Worm (Caenorhabditis elegans) whole organism, late embryonic: ENCODE results near the gene M05D6.8.

ENCODE experiments used
- C08G9.2 ChIP-seq: sonication (generic microtip); optimal IDR thresholded peaks from 2 replicates; lab custom pipeline; 2016; ENCODE audit warnings: mild to moderate bottlenecking, missing genetic modification characterization, moderate library complexity, missing compliant biosample characterization
- C38D4.7 ChIP-seq: fragments of 200-800 bp; sonication (Bioruptor generic); optimal IDR thresholded peaks from 2 replicates; lab custom pipeline; 2018; ENCODE audit warnings: mild to moderate bottlenecking, missing genetic modification characterization, moderate library complexity, missing compliant biosample characterization
- T23F11.4 ChIP-seq: fragments of 200-800 bp; sonication (Bioruptor generic); optimal IDR thresholded peaks from 2 replicates; lab custom pipeline; 2018; ENCODE audit warnings: mild to moderate bottlenecking, missing genetic modification characterization, missing compliant biosample characterization
- ama-1 ChIP-seq: fragments of 150-350 bp; optimal IDR thresholded peaks from 2 replicates; lab custom pipeline; 2014
- ceh-14 ChIP-seq: sonication (generic microtip); optimal IDR thresholded peaks from 2 replicates; lab custom pipeline; 2016; ENCODE audit warnings: missing genotype, missing genetic modification characterization, missing compliant biosample characterization
- ceh-18 ChIP-seq: sonication (generic microtip); optimal IDR thresholded peaks from 2 replicates; lab custom pipeline; 2016; ENCODE audit warnings: missing genetic modification characterization, missing compliant biosample characterization
- ceh-24 ChIP-seq: sonication (generic microtip); optimal IDR thresholded peaks from 2 replicates; lab custom pipeline; 2016; ENCODE audit warnings: mild to moderate bottlenecking, missing genetic modification characterization, missing compliant biosample characterization
- ceh-31 ChIP-seq: sonication (generic microtip); optimal IDR thresholded peaks from 2 replicates; lab custom pipeline; 2016; ENCODE audit warnings: missing genetic modification characterization, missing compliant biosample characterization
- ceh-34 ChIP-seq: sonication (generic microtip); optimal IDR thresholded peaks from 2 replicates; lab custom pipeline; 2016; ENCODE audit warnings: mild to moderate bottlenecking, missing genetic modification characterization, missing compliant biosample characterization
- ceh-45 ChIP-seq: fragments of 200-800 bp; sonication (Bioruptor generic); IDR thresholded peaks from 2 replicates; pipeline ENCODE4 v1.3.6; 2022; ENCODE audit warnings: missing genetic modification reagents, missing genetic modification characterization, missing compliant biosample characterization
- ceh-6 ChIP-seq: fragments of 200-800 bp; sonication (Bioruptor generic); optimal IDR thresholded peaks from 2 replicates; lab custom pipeline; 2018; ENCODE audit warnings: mild to moderate bottlenecking, missing genetic modification characterization, missing compliant biosample characterization
- ceh-9 ChIP-seq: sonication (generic microtip); optimal IDR thresholded peaks from 2 replicates; lab custom pipeline; 2016; ENCODE audit warnings: mild to moderate bottlenecking, missing genetic modification characterization, inconsistent platforms, missing compliant biosample characterization
- dmd-4 ChIP-seq: sonication (generic microtip); optimal IDR thresholded peaks from 2 replicates; lab custom pipeline; 2016; ENCODE audit warnings: borderline replicate concordance, missing genetic modification characterization, missing compliant biosample characterization
- elt-2 ChIP-seq: sonication (generic microtip); optimal IDR thresholded peaks from 2 replicates; lab custom pipeline; 2016; ENCODE audit warnings: missing genetic modification reagents, missing genetic modification characterization, missing compliant biosample characterization
- elt-4 ChIP-seq: sonication (generic microtip); optimal IDR thresholded peaks from 2 replicates; lab custom pipeline; 2016; ENCODE audit warnings: missing genetic modification characterization, missing compliant biosample characterization
- fax-1 ChIP-seq: sonication (generic microtip); optimal IDR thresholded peaks from 2 replicates; lab custom pipeline; 2016; ENCODE audit warnings: missing genotype, missing genetic modification characterization, missing compliant biosample characterization
- hlh-15 ChIP-seq: sonication (generic microtip); optimal IDR thresholded peaks from 2 replicates; lab custom pipeline; 2016; ENCODE audit warnings: missing genetic modification characterization, missing compliant biosample characterization
- lim-6 ChIP-seq: sonication (generic microtip); optimal IDR thresholded peaks from 2 replicates; lab custom pipeline; 2016; ENCODE audit warnings: missing genetic modification characterization, missing compliant biosample characterization
- lin-11 ChIP-seq: fragments of 200-800 bp; sonication (Bioruptor generic); optimal IDR thresholded peaks from 2 replicates; lab custom pipeline; 2018; ENCODE audit warnings: mild to moderate bottlenecking, missing genetic modification characterization, missing compliant biosample characterization
- madf-2 ChIP-seq: sonication (generic microtip); optimal IDR thresholded peaks from 2 replicates; lab custom pipeline; 2017; ENCODE audit warnings: missing genetic modification characterization, missing compliant biosample characterization
- mec-3 ChIP-seq: sonication (generic microtip); optimal IDR thresholded peaks from 2 replicates; lab custom pipeline; 2016; ENCODE audit warnings: borderline replicate concordance, missing genetic modification characterization, missing compliant biosample characterization
- nfya-1 ChIP-seq: sonication (generic microtip); optimal IDR thresholded peaks from 2 replicates; lab custom pipeline; 2017; ENCODE audit warnings: missing genetic modification characterization, mild to moderate bottlenecking, missing compliant biosample characterization, antibody characterized with exemption, moderate library complexity
- nhr-11 ChIP-seq: fragments of 150-350 bp; optimal IDR thresholded peaks from 2 replicates; lab custom pipeline; 2014; ENCODE audit warnings: missing biosample characterization, missing genetic modification characterization
- odd-2 ChIP-seq: sonication (generic microtip); optimal IDR thresholded peaks from 2 replicates; lab custom pipeline; 2017; ENCODE audit warnings: antibody characterized with exemption, mild to moderate bottlenecking, missing genetic modification characterization, missing compliant biosample characterization
- pag-3 ChIP-seq: sonication (generic microtip); optimal IDR thresholded peaks from 2 replicates; lab custom pipeline; 2016; ENCODE audit warnings: missing compliant biosample characterization, missing genetic modification characterization, borderline replicate concordance
- pha-4 ChIP-seq: fragments of 150-350 bp; optimal IDR thresholded peaks from 2 replicates; lab custom pipeline; 2018; ENCODE audit warnings: missing biosample characterization, missing genetic modification reagents, missing genetic modification characterization
- pros-1 ChIP-seq: fragments of 150-350 bp; optimal IDR thresholded peaks from 2 replicates; lab custom pipeline; 2014; ENCODE audit warnings: missing biosample characterization, missing genetic modification reagents, missing genetic modification characterization
- sox-4 ChIP-seq: sonication (generic microtip); optimal IDR thresholded peaks from 2 replicates; lab custom pipeline; 2017; ENCODE audit warnings: mild to moderate bottlenecking, missing genetic modification characterization, inconsistent platforms, missing compliant biosample characterization
- tbx-2 ChIP-seq: sonication (generic microtip); optimal IDR thresholded peaks from 2 replicates; lab custom pipeline; 2016; ENCODE audit warnings: missing genetic modification characterization, missing compliant biosample characterization
- tbx-7 ChIP-seq: sonication (generic microtip); optimal IDR thresholded peaks from 2 replicates; lab custom pipeline; 2016; ENCODE audit warnings: missing genotype, missing genetic modification characterization, missing compliant biosample characterization
- ttx-3 ChIP-seq: sonication (generic microtip); optimal IDR thresholded peaks from 2 replicates; lab custom pipeline; 2016; ENCODE audit warnings: missing genetic modification reagents, missing genetic modification characterization, missing compliant biosample characterization
- unc-3 ChIP-seq, 2 experiments: fragments of 200-800 bp in 1 of 2; sonication (Bioruptor generic) in 1 of 2; sonication (generic microtip) in 1 of 2; conservative IDR thresholded peaks in 1 of 2; optimal IDR thresholded peaks in 1 of 2; 2 replicates each; pipeline versions ENCODE4 v1.3.6 to Lab custom; 2016 to 2022; ENCODE audit warnings: missing compliant biosample characterization in 2 of 2, missing genetic modification characterization in 2 of 2, missing genetic modification reagents in 1 of 2
- unc-86 ChIP-seq: sonication (generic microtip); optimal IDR thresholded peaks from 2 replicates; lab custom pipeline; 2016; ENCODE audit warnings: missing genetic modification characterization, missing compliant biosample characterization

Gene M05D6.8

ce11 chrII:8456094-8456493, 14.9 kb downstream of the M05D6.8 start, which contains the start of gene F22B5.6:
F22B5.6 (minus strand) TSS chrII:8456194.
- no peak for TF ChIP-seq ttx-3 (tag; lab: Kevin White, UChicago)
- no peak for TF ChIP-seq odd-2 (tag; lab: Kevin White, UChicago)
- no peak for TF ChIP-seq nfya-1 (tag; lab: Kevin White, UChicago)
- no peak for TF ChIP-seq ceh-6
- no peak for TF ChIP-seq nhr-11 (tag; lab: Kevin White, UChicago)
- TF ChIP-seq, all 69 proteins: peak for 0

- TF ChIP-seq mec-3 (tag; lab: Kevin White, UChicago) (no peak), ceh-31 (no peak), hlh-15 (tag; lab: Kevin White, UChicago) (no peak), elt-2 (tag; lab: Kevin White, UChicago) (no peak), odd-2 (tag; lab: Kevin White, UChicago) (no peak), dmd-4 (no peak)
Observed at ce11 chrII:8454513-8454912, 16.5 kb downstream of the M05D6.8 start, which contains the start of gene F22B5.5. F22B5.5 (minus strand) TSS chrII:8454613.

- TF ChIP-seq C38D4.7 (GFP tag; lab: Kevin White, UChicago) (no peak), lim-6 (tag; lab: Kevin White, UChicago) (no peak), ama-1 (no peak), elt-4 (no peak), elt-2 (tag; lab: Kevin White, UChicago) (no peak), tbx-7 (tag; lab: Kevin White, UChicago) (no peak), pros-1 (tag; lab: Kevin White, UChicago) (no peak), tbx-2 (no peak), ceh-24 (no peak), pag-3 (tag; lab: Kevin White, UChicago) (no peak), dmd-4 (no peak), nfya-1 (tag; lab: Kevin White, UChicago) (no peak), fax-1 (tag; lab: Kevin White, UChicago) (no peak), madf-2 (tag; lab: Kevin White, UChicago) (no peak), sox-4 (no peak), ceh-31 (no peak), ceh-14 (tag; lab: Kevin White, UChicago) (no peak), ceh-34 (no peak)
Observed at ce11 chrII:8451425-8451824, 19.6 kb downstream of the M05D6.8 start.

ce11 chrII:8450750-8451149, 20.3 kb downstream of the M05D6.8 start:
- no peak for TF ChIP-seq C08G9.2 (tag; lab: Kevin White, UChicago)
- no peak for TF ChIP-seq pag-3 (tag; lab: Kevin White, UChicago)
- no peak for TF ChIP-seq ceh-18 (tag; lab: Kevin White, UChicago)
- no peak for TF ChIP-seq tbx-7 (tag; lab: Kevin White, UChicago)
- no peak for TF ChIP-seq unc-86 (tag; lab: Kevin White, UChicago)
- no peak for TF ChIP-seq sox-4
- TF ChIP-seq ceh-24, result no peak
- TF ChIP-seq ceh-34, result no peak

ce11 chrII:8449660-8450118, 21.4 kb downstream of the M05D6.8 start, which contains the start of gene F22B5.4:
F22B5.4 (plus strand) TSS chrII:8449710.
- TF ChIP-seq pag-3 (tag; lab: Kevin White, UChicago) (no peak), ceh-45 (GFP tag; lab: Robert Waterston, UW) (no peak), ttx-3 (tag; lab: Kevin White, UChicago) (no peak), ceh-9 (tag; lab: Kevin White, UChicago) (no peak), pha-4 (tag; lab: Kevin White, UChicago) (no peak), unc-3 (GFP tag; conservative IDR thresholded peaks at IDR 0.05; lab: Robert Waterston, UW) (no peak), unc-3 (tag; optimal IDR thresholded peaks at IDR 0.05; lab: Kevin White, UChicago) (no peak), lin-11 (tag; lab: Kevin White, UChicago) (no peak), T23F11.4 (no peak)
- TF ChIP-seq, all 69 proteins: peak for 0
